Worm (Caenorhabditis elegans) whole organism, L2 larva: ENCODE data around the gene T28A11.13.

Experiments used
- C34F6.9 ChIP-seq: fragments of 150-350 bp; optimal IDR thresholded peaks from 2 replicates; lab custom pipeline; 2014; ENCODE audit warnings: missing biosample characterization, missing genetic modification characterization
- F13H6.1 ChIP-seq: sonication (generic microtip); optimal IDR thresholded peaks from 2 replicates; lab custom pipeline; 2016; ENCODE audit warnings: missing genetic modification characterization, missing compliant biosample characterization
- R02D3.7 ChIP-seq: fragments of 150-350 bp; optimal IDR thresholded peaks from 2 replicates; lab custom pipeline; 2014; ENCODE audit warnings: missing biosample characterization, missing genetic modification characterization
- Y55F3AM.14 ChIP-seq: fragments of 200-800 bp; sonication (Bioruptor generic); optimal IDR thresholded peaks from 2 replicates; lab custom pipeline; 2018; ENCODE audit warnings: mild to moderate bottlenecking, missing genetic modification characterization, missing compliant biosample characterization
- ZK546.5 ChIP-seq: sonication (generic microtip); optimal IDR thresholded peaks from 2 replicates; lab custom pipeline; 2017; ENCODE audit warnings: missing biosample characterization, missing genetic modification characterization
- ama-1 ChIP-seq: fragments of 150-350 bp; optimal IDR thresholded peaks from 2 replicates; lab custom pipeline; 2018; ENCODE audit warnings: inconsistent platforms
- blmp-1 ChIP-seq: sonication (generic microtip); optimal IDR thresholded peaks from 2 replicates; lab custom pipeline; 2017; ENCODE audit warnings: missing genetic modification characterization, mild to moderate bottlenecking, missing compliant biosample characterization, antibody characterized with exemption, moderate library complexity; ENCODE audit not compliant: insufficient read depth
- ceh-82 ChIP-seq: fragments of 150-350 bp; optimal IDR thresholded peaks from 2 replicates; lab custom pipeline; 2014; ENCODE audit warnings: missing biosample characterization, missing genetic modification characterization
- crh-2 ChIP-seq: sonication (generic microtip); optimal IDR thresholded peaks from 2 replicates; lab custom pipeline; 2017; ENCODE audit warnings: missing biosample characterization, missing genetic modification characterization
- dmd-4 ChIP-seq: sonication (generic microtip); optimal IDR thresholded peaks from 2 replicates; lab custom pipeline; 2017; ENCODE audit warnings: missing biosample characterization, missing genetic modification characterization
- elt-3 ChIP-seq: sonication (generic microtip); optimal IDR thresholded peaks from 2 replicates; lab custom pipeline; 2017; ENCODE audit warnings: missing biosample characterization, missing genetic modification characterization
- fos-1 ChIP-seq: fragments of 150-350 bp; optimal IDR thresholded peaks from 2 replicates; lab custom pipeline; 2014; ENCODE audit warnings: missing biosample characterization, missing genetic modification characterization
- gmeb-1 ChIP-seq: fragments of 150-350 bp; optimal IDR thresholded peaks from 2 replicates; lab custom pipeline; 2014; ENCODE audit warnings: missing biosample characterization, missing genetic modification characterization
- lin-13 ChIP-seq: fragments of 150-350 bp; optimal IDR thresholded peaks from 2 replicates; lab custom pipeline; 2014; ENCODE audit warnings: missing biosample characterization, missing genetic modification reagents, missing genetic modification characterization
- lin-39 ChIP-seq: fragments of 150-350 bp; optimal IDR thresholded peaks from 2 replicates; lab custom pipeline; 2014; ENCODE audit warnings: missing biosample characterization, missing genetic modification reagents, missing genetic modification characterization
- lsy-2 ChIP-seq, 2 experiments: fragments of 150-350 bp in 1 of 2; sonication (generic microtip) in 1 of 2; optimal IDR thresholded peaks; 2 replicates each; lab custom pipeline; 2014 to 2017; ENCODE audit warnings: missing biosample characterization in 2 of 2, missing genetic modification characterization in 2 of 2
- mbf-1 ChIP-seq: sonication (generic microtip); optimal IDR thresholded peaks from 2 replicates; lab custom pipeline; 2017; ENCODE audit warnings: missing biosample characterization, missing genetic modification characterization
- mdl-1 ChIP-seq, 2 experiments: fragments of 150-350 bp in 1 of 2; sonication (generic microtip) in 1 of 2; optimal IDR thresholded peaks; 2 replicates each; lab custom pipeline; 2017; ENCODE audit warnings: missing biosample characterization in 2 of 2, missing genetic modification characterization in 2 of 2
- nhr-10 ChIP-seq: sonication (generic microtip); optimal IDR thresholded peaks from 2 replicates; lab custom pipeline; 2017; ENCODE audit warnings: missing biosample characterization, missing genetic modification characterization
- nhr-11 ChIP-seq: fragments of 150-350 bp; optimal IDR thresholded peaks from 2 replicates; lab custom pipeline; 2014; ENCODE audit warnings: missing biosample characterization, missing genetic modification characterization
- nhr-12 ChIP-seq: fragments of 150-350 bp; optimal IDR thresholded peaks from 2 replicates; lab custom pipeline; 2014; ENCODE audit warnings: missing biosample characterization, missing genetic modification characterization
- nhr-129 ChIP-seq: fragments of 150-350 bp; optimal IDR thresholded peaks from 2 replicates; lab custom pipeline; 2014; ENCODE audit warnings: missing biosample characterization, missing genetic modification characterization
- nhr-237 ChIP-seq: fragments of 150-350 bp; optimal IDR thresholded peaks from 2 replicates; lab custom pipeline; 2014; ENCODE audit warnings: missing biosample characterization, missing genetic modification characterization
- nhr-77 ChIP-seq: fragments of 150-350 bp; optimal IDR thresholded peaks from 2 replicates; lab custom pipeline; 2014; ENCODE audit warnings: missing biosample characterization, missing genetic modification characterization
- peb-1 ChIP-seq: fragments of 150-350 bp; optimal IDR thresholded peaks from 2 replicates; lab custom pipeline; 2014; ENCODE audit warnings: missing biosample characterization, missing genetic modification characterization
- sem-4 ChIP-seq: fragments of 150-350 bp; optimal IDR thresholded peaks from 2 replicates; lab custom pipeline; 2014; ENCODE audit warnings: missing biosample characterization, missing genetic modification reagents, missing genetic modification characterization
- skn-1 ChIP-seq: sonication (generic microtip); optimal IDR thresholded peaks from 2 replicates; lab custom pipeline; 2017; ENCODE audit warnings: missing biosample characterization, missing genetic modification characterization
- sma-3 ChIP-seq: sonication (generic microtip); optimal IDR thresholded peaks from 2 replicates; lab custom pipeline; 2016; ENCODE audit warnings: missing genetic modification reagents, missing genetic modification characterization, missing compliant biosample characterization
- sma-9 ChIP-seq, 2 experiments: fragments of 150-350 bp in 1 of 2; sonication (generic microtip) in 1 of 2; optimal IDR thresholded peaks; 2 replicates each; lab custom pipeline; 2014 to 2016; ENCODE audit warnings: missing genetic modification characterization in 2 of 2, mild to moderate bottlenecking in 1 of 2, missing biosample characterization in 1 of 2, missing compliant biosample characterization in 1 of 2, missing genetic modification reagents in 1 of 2, moderate library complexity in 1 of 2
- snpc-4 ChIP-seq: fragments of 150-350 bp; optimal IDR thresholded peaks from 2 replicates; lab custom pipeline; 2014; ENCODE audit warnings: missing biosample characterization, missing genetic modification characterization
- unc-39 ChIP-seq: fragments of 150-350 bp; optimal IDR thresholded peaks from 2 replicates; lab custom pipeline; 2014; ENCODE audit warnings: missing biosample characterization, missing genetic modification characterization
- unc-55 ChIP-seq: fragments of 150-350 bp; sonication (generic microtip); optimal IDR thresholded peaks from 3 replicates; lab custom pipeline; 2014; ENCODE audit warnings: missing biosample characterization, missing genetic modification reagents, missing genetic modification characterization
- unc-62 ChIP-seq: fragments of 150-350 bp; optimal IDR thresholded peaks from 2 replicates; lab custom pipeline; 2014; ENCODE audit warnings: missing biosample characterization, missing genetic modification reagents, missing genetic modification characterization
- zag-1 ChIP-seq: fragments of 150-350 bp; optimal IDR thresholded peaks from 2 replicates; lab custom pipeline; 2014; ENCODE audit warnings: missing biosample characterization, missing genetic modification characterization
- ztf-1 ChIP-seq: fragments of 200-800 bp; sonication (Bioruptor generic); conservative IDR thresholded peaks from 2 replicates; pipeline ENCODE4 v1.3.6; 2022; ENCODE audit warnings: missing genetic modification characterization, missing compliant biosample characterization
- ztf-11 ChIP-seq: sonication (generic microtip); optimal IDR thresholded peaks from 2 replicates; lab custom pipeline; 2017; ENCODE audit warnings: missing biosample characterization, missing genetic modification characterization

Gene T28A11.13

DNA sequence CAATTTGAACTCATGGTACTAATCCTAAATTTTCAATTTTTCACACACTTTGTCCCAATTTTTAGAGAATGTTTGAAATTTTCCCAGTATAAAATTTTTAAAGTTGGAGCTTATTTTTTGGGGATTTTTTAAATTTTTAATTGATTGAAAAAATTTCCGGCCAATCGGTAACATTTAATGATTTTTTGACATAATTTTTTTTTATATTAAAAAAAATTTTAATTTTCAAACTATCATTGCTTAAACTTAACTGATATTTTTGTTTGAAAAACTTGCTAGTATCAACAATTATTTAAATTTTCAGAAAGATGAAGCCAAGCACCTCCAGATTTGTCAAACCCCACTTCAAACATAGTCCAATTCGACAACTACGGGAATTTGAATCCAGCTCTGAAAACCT lies 7.2 kb upstream of the T28A11.13 start, which contains the start of gene T28A11.22:
Gene T28A11.22, plus strand, starts transcription at position 301 of the 400 bp plus-strand sequence.
- TF ChIP-seq sma-9 (GFP tag; optimal IDR thresholded peaks at IDR 0.05; lab: Kevin White, UChicago) = no peak
- TF ChIP-seq sma-9 (tag; optimal IDR thresholded peaks at IDR 0.05; lab: Kevin White, UChicago) = no peak
- TF ChIP-seq nhr-237 (tag; lab: Kevin White, UChicago) = no peak
- no peak for TF ChIP-seq sma-3 (GFP tag; lab: Kevin White, UChicago)
- TF ChIP-seq unc-55 (GFP tag; lab: Kevin White, UChicago) = no peak
- no peak for TF ChIP-seq fos-1 (tag; lab: Kevin White, UChicago)
- TF ChIP-seq nhr-10 (tag; lab: Kevin White, UChicago) = no peak
- TF ChIP-seq skn-1 = no peak
- TF ChIP-seq C34F6.9 (tag; lab: Kevin White, UChicago) = no peak
- TF ChIP-seq zag-1 = no peak
- no peak for TF ChIP-seq F13H6.1
- no peak for TF ChIP-seq unc-39 (tag; lab: Kevin White, UChicago)
- TF ChIP-seq Y55F3AM.14 (GFP tag; lab: Kevin White, UChicago) = no peak
- no peak for TF ChIP-seq R02D3.7 (tag; lab: Kevin White, UChicago)

DNA sequence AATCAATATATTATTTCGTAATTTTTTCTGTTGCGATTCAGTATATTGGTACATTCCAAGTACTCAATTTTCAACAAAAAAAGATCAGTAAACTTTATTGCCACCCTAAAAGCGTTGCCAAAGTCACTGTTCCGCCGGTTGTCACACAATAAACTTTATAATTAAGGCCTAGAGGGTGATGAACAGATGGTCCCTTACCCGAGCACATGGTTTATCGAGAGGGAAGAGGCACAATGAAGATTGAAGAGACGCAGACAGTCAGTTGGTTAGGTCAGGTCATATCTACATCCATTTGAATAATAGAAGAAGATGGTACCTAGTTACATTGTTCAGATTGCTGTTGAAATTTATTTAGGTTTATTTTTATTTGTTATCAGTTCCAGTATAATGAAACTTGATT lies 6.8 kb upstream of the T28A11.13 start:
- TF ChIP-seq ama-1 (lab: Kevin White, UChicago) = no peak
- TF ChIP-seq crh-2 (tag; lab: Kevin White, UChicago) = no peak
- no peak for TF ChIP-seq mbf-1
- TF ChIP-seq elt-3 (tag; lab: Kevin White, UChicago) = no peak
- no peak for TF ChIP-seq unc-39 (tag; lab: Kevin White, UChicago)
- no peak for TF ChIP-seq fos-1 (tag; lab: Kevin White, UChicago)
- no peak for TF ChIP-seq Y55F3AM.14 (GFP tag; lab: Kevin White, UChicago)
- TF ChIP-seq, all 48 proteins: peak for 0

DNA sequence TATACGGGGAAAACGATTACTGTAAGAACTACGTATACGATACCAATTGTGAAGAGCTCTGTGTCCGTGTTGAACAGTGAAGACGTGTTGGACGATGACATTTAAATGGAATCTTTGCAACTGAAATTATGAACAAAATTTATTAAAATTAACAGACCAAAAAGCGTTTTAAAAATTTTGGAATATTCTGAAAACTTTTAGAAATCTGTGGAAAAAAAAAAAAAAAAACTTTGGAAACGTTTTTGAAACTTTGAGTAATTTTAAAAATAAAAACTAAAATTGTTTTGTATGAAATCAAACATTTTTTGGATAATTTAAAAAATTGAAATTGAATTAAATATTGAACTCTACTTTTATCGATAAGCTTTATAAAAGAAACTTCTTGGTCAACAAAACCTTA lies 6.0 kb upstream of the T28A11.13 start, which contains the start of gene srt-63:
Gene srt-63, minus strand, starts transcription at position 101 of the 400 bp plus-strand sequence.
- TF ChIP-seq mdl-1 (tag; optimal IDR thresholded peaks at IDR 0.05; lab: Kevin White, UChicago) = no peak
- no peak for TF ChIP-seq peb-1 (tag; lab: Kevin White, UChicago)
- no peak for TF ChIP-seq ceh-82
- TF ChIP-seq C34F6.9 (tag; lab: Kevin White, UChicago) = no peak
- TF ChIP-seq unc-39 (tag; lab: Kevin White, UChicago) = no peak
- no peak for TF ChIP-seq unc-55 (GFP tag; lab: Kevin White, UChicago)
- no peak for TF ChIP-seq R02D3.7 (tag; lab: Kevin White, UChicago)
- no peak for TF ChIP-seq nhr-129 (tag; lab: Kevin White, UChicago)
- no peak for TF ChIP-seq nhr-77 (tag; lab: Kevin White, UChicago)
- TF ChIP-seq snpc-4 (tag; lab: Kevin White, UChicago) = no peak
- no peak for TF ChIP-seq blmp-1 (tag; lab: Kevin White, UChicago)
- no peak for TF ChIP-seq nhr-12 (tag; lab: Kevin White, UChicago)
- TF ChIP-seq sem-4 (tag; lab: Kevin White, UChicago) = no peak
- TF ChIP-seq Y55F3AM.14 (GFP tag; lab: Kevin White, UChicago) = no peak
- no peak for TF ChIP-seq ZK546.5 (tag; lab: Kevin White, UChicago)
- TF ChIP-seq elt-3 (tag; lab: Kevin White, UChicago) = no peak
- TF ChIP-seq nhr-11 (tag; lab: Kevin White, UChicago) = no peak

DNA sequence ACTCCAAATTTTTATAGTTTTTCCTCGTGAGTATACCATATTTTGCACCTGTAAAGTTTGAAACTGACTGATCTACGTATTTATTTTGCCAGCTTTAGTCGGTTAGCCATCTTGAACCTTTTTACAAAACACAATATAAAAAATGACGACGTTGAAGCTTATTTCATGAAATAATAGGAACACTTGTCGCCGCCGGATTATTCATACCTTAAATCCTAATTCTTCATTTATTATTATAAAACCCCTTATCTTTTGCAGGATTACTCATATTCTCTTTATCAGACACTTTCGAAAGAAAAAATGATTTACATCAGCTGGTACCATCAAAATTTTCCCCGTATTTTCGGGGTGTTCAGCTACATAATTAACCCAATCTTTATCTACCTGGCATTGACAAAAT lies 2.5 kb downstream of the T28A11.13 start, which contains the start of gene srj-8:
Gene srj-8, plus strand, starts transcription at position 301 of the 400 bp plus-strand sequence.
- TF ChIP-seq ZK546.5 (tag; lab: Kevin White, UChicago) = no peak
- TF ChIP-seq ztf-1 (GFP tag; lab: Robert Waterston, UW) = no peak
- no peak for TF ChIP-seq lsy-2 (tag; optimal IDR thresholded peaks at IDR 0.05; lab: Kevin White, UChicago)
- no peak for TF ChIP-seq sma-9 (GFP tag; optimal IDR thresholded peaks at IDR 0.05; lab: Kevin White, UChicago)
- no peak for TF ChIP-seq sma-9 (tag; optimal IDR thresholded peaks at IDR 0.05; lab: Kevin White, UChicago)
- TF ChIP-seq snpc-4 (tag; lab: Kevin White, UChicago) = no peak
- TF ChIP-seq unc-62 (GFP tag; lab: Kevin White, UChicago) = no peak
- TF ChIP-seq gmeb-1 (tag; lab: Kevin White, UChicago) = no peak
- TF ChIP-seq dmd-4 (tag; lab: Kevin White, UChicago) = no peak
- no peak for TF ChIP-seq ztf-11 (tag; lab: Kevin White, UChicago)
- no peak for TF ChIP-seq lin-13 (GFP tag; lab: Kevin White, UChicago)
- TF ChIP-seq mbf-1 = no peak
- no peak for TF ChIP-seq lin-39
- TF ChIP-seq, all 48 proteins: peak for 0
